Fruit fly (Drosophila melanogaster): ENCODE results near the gene CG10097.

The CG10097 gene

dm6 chr3R:12442601-12443533, 47.1 kb upstream of the CG10097 start (continued):
- TF ChIP-seq fkh (GFP tag; optimal IDR thresholded peaks at IDR 0.05) (peak; percentile 68), Blimp-1 (GFP tag; optimal IDR thresholded peaks at IDR 0.05) (no peak), Ets96B (tag; optimal IDR thresholded peaks at IDR 0.05) (peak; percentile 58), CG11294 (GFP tag; IDR thresholded peaks at IDR 0.05) (no peak), salr (GFP tag; optimal IDR thresholded peaks at IDR 0.05) (peak in 1 of 2 experiments; percentile 57), Eip93F (GFP tag; optimal IDR thresholded peaks at IDR 0.05) (no peak), CG1621 (tag; optimal IDR thresholded peaks at IDR 0.05) (no peak), Eip75B (GFP tag; optimal IDR thresholded peaks at IDR 0.05) (peak; percentile 51), OdsH (GFP tag; optimal IDR thresholded peaks at IDR 0.05) (peak; percentile 54), CG6276 (GFP tag; optimal IDR thresholded peaks at IDR 0.05) (peak; percentile 65), CG31627 (GFP tag; optimal IDR thresholded peaks at IDR 0.05) (peak; percentile 27), CG8632 (GFP tag; optimal IDR thresholded peaks at IDR 0.05) (no peak), lz (GFP tag; optimal IDR thresholded peaks at IDR 0.05) (peak; percentile 45), Met (GFP tag; optimal IDR thresholded peaks at IDR 0.05) (peak; percentile 63), CG10631 (GFP tag; optimal IDR thresholded peaks at IDR 0.05) (peak; percentile 45), CG10669 (GFP tag; optimal IDR thresholded peaks at IDR 0.05) (peak; percentile 40), CG6854 (GFP tag; optimal IDR thresholded peaks at IDR 0.05) (peak; percentile 42), Ets21C (GFP tag; optimal IDR thresholded peaks at IDR 0.05) (peak; percentile 5), fd85E (GFP tag; optimal IDR thresholded peaks at IDR 0.05) (no peak), Hr38 (GFP tag; optimal IDR thresholded peaks at IDR 0.05) (no peak), Gug (GFP tag; IDR thresholded peaks at IDR 0.05) (peak; percentile 47; the same call in 1 of the 2 replicates), eg (GFP tag; IDR thresholded peaks at IDR 0.05) (peak; percentile 60; the same call in 1 of the 3 replicates), esn (GFP tag; optimal IDR thresholded peaks at IDR 0.05) (peak; percentile 54), cyc (GFP tag; optimal IDR thresholded peaks at IDR 0.05) (peak; percentile 14), Smox (GFP tag; optimal IDR thresholded peaks at IDR 0.05) (peak; percentile 17)

dm6 chr3R:12441008-12441606, 45.3 kb upstream of the CG10097 start:
- TF ChIP-seq Eip78C (GFP tag) (peak; percentile 27), CG7368 (GFP tag; optimal IDR thresholded peaks at IDR 0.05) (no peak), svp (GFP tag) (peak; percentile 53), CG8119 (GFP tag; IDR thresholded peaks at IDR 0.05) (0 out of 3 replicates have a peak, but pooled peaks have one; percentile 32), dac (GFP tag; optimal IDR thresholded peaks at IDR 0.05) (no peak), Sox15 (GFP tag; optimal IDR thresholded peaks at IDR 0.05) (no peak), vri (GFP tag; optimal IDR thresholded peaks at IDR 0.05) (peak; percentile 70), pdm3 (GFP tag; optimal IDR thresholded peaks at IDR 0.05) (no peak), ss (GFP tag; optimal IDR thresholded peaks at IDR 0.05) (no peak), lz (GFP tag; optimal IDR thresholded peaks at IDR 0.05) (no peak), CG34406 (GFP tag; optimal IDR thresholded peaks at IDR 0.05) (no peak), CG11902 (GFP tag; optimal IDR thresholded peaks at IDR 0.05) (no peak), CG6163 (GFP tag; IDR thresholded peaks at IDR 0.05) (no peak)
